Fruit fly (Drosophila melanogaster) whole organism, embryonic: ENCODE results near the gene Hayan.
A peak's percentile ranks its signal among the peaks of the same experiment; 100 is the strongest.

Experiments used
- Atf3 ChIP-seq: fragments of 200-800 bp; sonication (Bioruptor generic); optimal IDR thresholded peaks from 3 replicates; lab custom pipeline; 2016; ENCODE audit warnings: missing biosample characterization, missing genetic modification characterization
- Awh ChIP-seq: fragments of 200-800 bp; sonication (Bioruptor generic); IDR thresholded peaks from 2 replicates; pipeline ENCODE4, ENCODE4 v1.3.6; 2022; ENCODE audit warnings: missing biosample characterization, missing genetic modification characterization
- BEAF-32 ChIP-seq: fragments of 200-800 bp; sonication (Bioruptor generic); optimal IDR thresholded peaks from 3 replicates; lab custom pipeline; 2017; ENCODE audit warnings: missing biosample characterization, missing genetic modification characterization, mild to moderate bottlenecking, moderate library complexity, missing genetic modification reagents
- BtbVII ChIP-seq: fragments of 200-800 bp; sonication (Bioruptor generic); optimal IDR thresholded peaks from 3 replicates; lab custom pipeline; 2017; ENCODE audit warnings: missing biosample characterization, mild to moderate bottlenecking, missing genetic modification characterization
- CG13775 ChIP-seq: fragments of 200-800 bp; sonication (Bioruptor generic); optimal IDR thresholded peaks from 3 replicates; lab custom pipeline; 2017; ENCODE audit warnings: missing biosample characterization, mild to moderate bottlenecking, missing genetic modification characterization
- CG14860 ChIP-seq: fragments of 200-800 bp; sonication (Bioruptor generic); IDR thresholded peaks from 3 replicates; pipeline ENCODE4 v1.3.6; 2022; ENCODE audit warnings: missing biosample characterization, missing genetic modification characterization; ENCODE audit not compliant: partially characterized antibody
- CG1529 ChIP-seq: fragments of 200-800 bp; sonication (Bioruptor generic); optimal IDR thresholded peaks from 3 replicates; lab custom pipeline; 2018; ENCODE audit warnings: missing biosample characterization, missing genetic modification characterization
- CG1602 ChIP-seq: fragments of 200-800 bp; sonication (Bioruptor generic); optimal IDR thresholded peaks from 3 replicates; lab custom pipeline; 2016; ENCODE audit warnings: missing biosample characterization, missing genetic modification characterization
- CG1603 ChIP-seq: fragments of 200-800 bp; sonication (Bioruptor generic); optimal IDR thresholded peaks from 2 replicates; lab custom pipeline; 2019; ENCODE audit warnings: missing biosample characterization, mild to moderate bottlenecking, missing genetic modification characterization, moderate library complexity
- CG17186 ChIP-seq: fragments of 200-800 bp; sonication (Bioruptor generic); optimal IDR thresholded peaks from 3 replicates; lab custom pipeline; 2017; ENCODE audit warnings: missing biosample characterization, missing genetic modification reagents, missing genetic modification characterization
- CG17829 ChIP-seq: fragments of 200-800 bp; optimal IDR thresholded peaks from 2 replicates; lab custom pipeline; 2019; ENCODE audit warnings: missing biosample characterization, mild to moderate bottlenecking, missing genetic modification characterization, moderate library complexity
- CG18599 ChIP-seq: fragments of 200-800 bp; sonication (Bioruptor generic); optimal IDR thresholded peaks from 3 replicates; lab custom pipeline; 2017; ENCODE audit warnings: missing biosample characterization, missing genetic modification characterization, mild to moderate bottlenecking, moderate library complexity, missing genetic modification reagents
- CG2129 ChIP-seq: fragments of 200-800 bp; sonication (Bioruptor generic); IDR thresholded peaks from 2 replicates; pipeline ENCODE4 v1.3.6; 2022; ENCODE audit warnings: missing biosample characterization, missing genetic modification characterization; ENCODE audit not compliant: partially characterized antibody
- CG32772 ChIP-seq: fragments of 200-800 bp; sonication (Bioruptor generic); IDR thresholded peaks from 2 replicates; pipeline ENCODE4 v1.3.6; 2022; ENCODE audit warnings: missing biosample characterization, missing genetic modification characterization
- CG5953 ChIP-seq: fragments of 200-800 bp; sonication (Bioruptor generic); IDR thresholded peaks from 2 replicates; pipeline ENCODE4 v1.3.6; 2022; ENCODE audit warnings: missing biosample characterization, missing genetic modification characterization
- CHES-1-like ChIP-seq: fragments of 200-800 bp; sonication (Bioruptor generic); optimal IDR thresholded peaks from 2 replicates; lab custom pipeline; 2016; ENCODE audit warnings: missing biosample characterization, missing genetic modification characterization
- D ChIP-seq, 2 experiments: fragments of 200-800 bp in 1 of 2; fragments of >200 bp in 1 of 2; sonication (Bioruptor generic) in 1 of 2; optimal IDR thresholded peaks; 2 replicates in 1 of 2; 3 replicates in 1 of 2; lab custom pipeline; 2017; ENCODE audit warnings: mild to moderate bottlenecking in 1 of 2, missing biosample characterization in 1 of 2, missing genetic modification characterization in 1 of 2, missing genetic modification reagents in 1 of 2
- Dref ChIP-seq: fragments of 200-800 bp; sonication (Bioruptor generic); IDR thresholded peaks from 2 replicates; pipeline ENCODE4 v1.3.6; 2022; ENCODE audit warnings: missing biosample characterization, missing genetic modification characterization
- E2f2 ChIP-seq: fragments of 200-800 bp; sonication (Bioruptor generic); IDR thresholded peaks from 2 replicates; pipeline ENCODE4 v1.3.6; 2022; ENCODE audit warnings: missing biosample characterization, missing genetic modification characterization
- Elba2 ChIP-seq: fragments of 200-800 bp; sonication (Bioruptor generic); optimal IDR thresholded peaks from 3 replicates; lab custom pipeline; 2016; ENCODE audit warnings: missing biosample characterization, missing genetic modification characterization
- Myb ChIP-seq: fragments of 200-800 bp; sonication (Bioruptor generic); optimal IDR thresholded peaks from 2 replicates; lab custom pipeline; 2016; ENCODE audit warnings: missing biosample characterization, missing genetic modification characterization
- NK7.1 ChIP-seq: fragments of 200-800 bp; sonication (Bioruptor generic); optimal IDR thresholded peaks from 3 replicates; lab custom pipeline; 2016; ENCODE audit warnings: missing biosample characterization, missing genetic modification characterization
- Neu2 ChIP-seq: fragments of 200-800 bp; sonication (Bioruptor generic); optimal IDR thresholded peaks from 3 replicates; lab custom pipeline; 2016; ENCODE audit warnings: missing biosample characterization, missing genetic modification characterization, borderline replicate concordance
- Oli ChIP-seq: fragments of 200-800 bp; sonication (Bioruptor generic); optimal IDR thresholded peaks from 2 replicates; lab custom pipeline; 2018; ENCODE audit warnings: missing biosample characterization, mild to moderate bottlenecking, missing genetic modification characterization, moderate library complexity
- Scr ChIP-seq: fragments of 200-800 bp; sonication (Bioruptor generic); IDR thresholded peaks from 2 replicates; pipeline ENCODE4 v1.3.6; 2022; ENCODE audit warnings: missing biosample characterization, missing genetic modification characterization; ENCODE audit not compliant: partially characterized antibody
- Side ChIP-seq: fragments of 200-800 bp; sonication (Bioruptor generic); optimal IDR thresholded peaks from 2 replicates; lab custom pipeline; 2016; ENCODE audit warnings: missing biosample characterization, missing genetic modification characterization
- Sry-δ ChIP-seq: fragments of 200-800 bp; sonication (Bioruptor generic); optimal IDR thresholded peaks from 2 replicates; lab custom pipeline; 2016; ENCODE audit warnings: missing biosample characterization, missing genetic modification characterization
- ab ChIP-seq: fragments of 200-800 bp; sonication (Bioruptor generic); optimal IDR thresholded peaks from 2 replicates; lab custom pipeline; 2016; ENCODE audit warnings: missing biosample characterization, missing genetic modification characterization
- amos ChIP-seq: fragments of 200-800 bp; sonication (Bioruptor generic); IDR thresholded peaks from 2 replicates; pipeline ENCODE4 v1.3.6; 2022; ENCODE audit warnings: missing biosample characterization, missing genetic modification characterization; ENCODE audit not compliant: partially characterized antibody
- aop ChIP-seq: fragments of 200-800 bp; sonication (Bioruptor generic); IDR thresholded peaks from 2 replicates; pipeline ENCODE4 v1.3.6; 2022; ENCODE audit warnings: missing biosample characterization, missing genetic modification characterization
- ato ChIP-seq: fragments of 200-800 bp; sonication (Bioruptor generic); IDR thresholded peaks from 2 replicates; pipeline ENCODE4 v1.3.6; 2022; ENCODE audit warnings: missing biosample characterization, missing genetic modification characterization; ENCODE audit not compliant: partially characterized antibody
- bigmax ChIP-seq: fragments of 200-800 bp; sonication (Bioruptor generic); optimal IDR thresholded peaks from 2 replicates; lab custom pipeline; 2018; ENCODE audit warnings: missing biosample characterization, mild to moderate bottlenecking, missing genetic modification characterization
- cato ChIP-seq: fragments of 200-800 bp; sonication (Bioruptor generic); optimal IDR thresholded peaks from 2 replicates; lab custom pipeline; 2016; ENCODE audit warnings: missing biosample characterization, missing genetic modification characterization, borderline replicate concordance
- chinmo ChIP-seq: fragments of 200-800 bp; sonication (Bioruptor generic); IDR thresholded peaks from 4 replicates; pipeline ENCODE4 v1.3.6; 2022; ENCODE audit warnings: missing biosample characterization, missing genetic modification characterization; ENCODE audit not compliant: partially characterized antibody
- dm ChIP-seq: fragments of 200-800 bp; sonication (Bioruptor generic); optimal IDR thresholded peaks from 3 replicates; lab custom pipeline; 2016; ENCODE audit warnings: missing biosample characterization, missing genetic modification characterization
- dmrt11E ChIP-seq: fragments of 200-800 bp; sonication (Bioruptor generic); optimal IDR thresholded peaks from 3 replicates; lab custom pipeline; 2018; ENCODE audit warnings: missing biosample characterization, mild to moderate bottlenecking, missing genetic modification characterization, moderate library complexity
- ems ChIP-seq: fragments of 200-800 bp; sonication (Bioruptor generic); optimal IDR thresholded peaks from 3 replicates; lab custom pipeline; 2016; ENCODE audit warnings: missing biosample characterization, missing genetic modification characterization
- gcm2 ChIP-seq: fragments of 200-800 bp; sonication (Bioruptor generic); optimal IDR thresholded peaks from 2 replicates; lab custom pipeline; 2016; ENCODE audit warnings: missing biosample characterization, missing genetic modification characterization
- ham ChIP-seq: fragments of 200-800 bp; sonication (Bioruptor generic); IDR thresholded peaks from 2 replicates; pipeline ENCODE4 v1.3.6; 2022; ENCODE audit warnings: missing biosample characterization, missing genetic modification characterization
- hb ChIP-seq: fragments of 200-800 bp; sonication (Bioruptor generic); IDR thresholded peaks from 3 replicates; pipeline ENCODE4 v1.3.6; 2022; ENCODE audit warnings: missing biosample characterization, missing genetic modification characterization; ENCODE audit not compliant: partially characterized antibody
- p53 ChIP-seq: fragments of 200-800 bp; sonication (Bioruptor generic); optimal IDR thresholded peaks from 2 replicates; lab custom pipeline; 2016; ENCODE audit warnings: missing biosample characterization, missing genetic modification characterization
- pita ChIP-seq: fragments of 200-800 bp; sonication (Bioruptor generic); optimal IDR thresholded peaks from 2 replicates; lab custom pipeline; 2017; ENCODE audit warnings: missing biosample characterization, mild to moderate bottlenecking, missing genetic modification characterization
- pzg ChIP-seq: fragments of 200-800 bp; sonication (Bioruptor generic); optimal IDR thresholded peaks from 3 replicates; lab custom pipeline; 2018; ENCODE audit warnings: missing biosample characterization, mild to moderate bottlenecking, missing genetic modification characterization, moderate library complexity
- row ChIP-seq: fragments of 200-800 bp; sonication (Bioruptor generic); IDR thresholded peaks from 3 replicates; pipeline ENCODE4 v1.3.6; 2022; ENCODE audit warnings: missing biosample characterization, missing genetic modification characterization
- run ChIP-seq: fragments of 200-800 bp; sonication (Bioruptor generic); optimal IDR thresholded peaks from 3 replicates; lab custom pipeline; 2018; ENCODE audit warnings: missing biosample characterization, mild to moderate bottlenecking, missing genetic modification characterization
- sna ChIP-seq: fragments of 200-800 bp; sonication (Bioruptor generic); IDR thresholded peaks from 2 replicates; pipeline ENCODE4 v1.3.6; 2022; ENCODE audit warnings: missing biosample characterization, missing genetic modification characterization; ENCODE audit not compliant: partially characterized antibody
- stwl ChIP-seq: fragments of 200-800 bp; sonication (Bioruptor generic); optimal IDR thresholded peaks from 3 replicates; lab custom pipeline; 2018; ENCODE audit warnings: missing biosample characterization, mild to moderate bottlenecking, missing genetic modification characterization, moderate library complexity
- tna ChIP-seq: fragments of 200-800 bp; sonication (Bioruptor generic); IDR thresholded peaks from 2 replicates; pipeline ENCODE4 v1.3.6; 2022; ENCODE audit warnings: missing biosample characterization, missing genetic modification characterization; ENCODE audit not compliant: partially characterized antibody
- zfh1 ChIP-seq: fragments of 200-800 bp; sonication (Bioruptor generic); IDR thresholded peaks from 3 replicates; pipeline ENCODE4 v1.3.6; 2022; ENCODE audit warnings: missing biosample characterization, missing genetic modification characterization

The Hayan gene

DNA sequence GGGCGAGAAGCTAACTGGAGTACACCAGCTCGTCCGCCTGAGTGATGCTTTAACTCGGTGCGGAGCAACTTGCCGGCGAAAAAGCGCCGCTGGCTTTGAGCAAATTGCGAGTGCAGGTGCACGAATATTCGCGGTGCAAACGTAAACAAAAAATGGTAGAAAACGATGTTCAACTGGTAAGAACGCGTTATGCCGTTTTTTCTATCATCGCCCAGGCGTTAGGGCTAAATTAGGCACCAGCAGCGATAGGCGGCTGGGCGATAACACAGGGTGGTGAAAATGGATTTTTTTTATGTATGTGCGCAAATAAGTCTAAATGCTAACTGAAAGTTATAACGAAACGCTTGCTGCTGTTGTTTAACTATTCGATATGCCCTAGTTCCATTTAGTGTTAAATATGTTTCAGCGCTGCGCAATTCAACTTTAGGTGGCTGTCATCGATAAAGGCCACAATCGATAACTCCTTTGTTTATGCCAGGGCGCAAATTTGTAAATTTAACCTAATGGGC is 16.2 kb upstream of the Hayan start, which contains the start of the genes Pgant7 and Xrcc2 (continued):
- TF ChIP-seq stwl (tag; lab: Kevin White, UChicago) = peak; percentile 54
- no peak for TF ChIP-seq Awh (GFP tag; lab: Robert Waterston, UW)
- peak; percentile 75; the same call in 2 of the 3 replicates for TF ChIP-seq hb
- no peak for TF ChIP-seq Elba2 (GFP tag; lab: Kevin White, UChicago)
- TF ChIP-seq CG1603 (tag; lab: Kevin White, UChicago) = peak; percentile 62
- TF ChIP-seq NK7.1 = no peak
- no peak for TF ChIP-seq Side
- TF ChIP-seq Sry-δ (GFP tag; lab: Kevin White, UChicago) = peak; percentile 72
- TF ChIP-seq row (GFP tag; lab: Robert Waterston, UW) = 0 out of 3 replicates have a peak, but pooled peaks have one; percentile 26
- TF ChIP-seq Neu2 (GFP tag; lab: Kevin White, UChicago) = no peak
- no peak for TF ChIP-seq dmrt11E (tag; lab: Kevin White, UChicago)
- TF ChIP-seq cato (GFP tag; lab: Kevin White, UChicago) = no peak
- no peak for TF ChIP-seq bigmax (GFP tag; lab: Kevin White, UChicago)
- no peak for TF ChIP-seq CG5953 (GFP tag; lab: Robert Waterston, UW)
- no peak for TF ChIP-seq CG1602 (GFP tag; lab: Kevin White, UChicago)
- no peak for TF ChIP-seq p53
- TF ChIP-seq E2f2 = peak; percentile 85
- TF ChIP-seq run (tag; lab: Kevin White, UChicago) = no peak
- no peak for TF ChIP-seq gcm2 (GFP tag; lab: Kevin White, UChicago)
- TF ChIP-seq D (optimal IDR thresholded peaks at IDR 0.05; lab: Kevin White, UChicago) = peak; percentile 77
- no peak for TF ChIP-seq D (GFP tag; optimal IDR thresholded peaks at IDR 0.05; lab: Kevin White, UChicago)
- TF ChIP-seq CG32772 = no peak
- peak; percentile 20 for TF ChIP-seq CG17829
- TF ChIP-seq CG1529 (GFP tag; lab: Kevin White, UChicago) = no peak
- TF ChIP-seq zfh1 (GFP tag; lab: Robert Waterston, UW) = no peak
- TF ChIP-seq dm (GFP tag; lab: Kevin White, UChicago) = no peak
- TF ChIP-seq Scr (GFP tag; lab: Robert Waterston, UW) = peak; percentile 78
- TF ChIP-seq CG14860 (GFP tag; lab: Robert Waterston, UW) = peak; percentile 81
- TF ChIP-seq CG18599 (GFP tag; lab: Kevin White, UChicago) = no peak
- TF ChIP-seq CG13775 (GFP tag; lab: Kevin White, UChicago) = no peak
- TF ChIP-seq Dref (GFP tag; lab: Robert Waterston, UW) = peak; percentile 71
- peak; percentile 83 for TF ChIP-seq BEAF-32 (GFP tag; lab: Kevin White, UChicago)
- peak; percentile 59; the same call in 1 of the 2 replicates for TF ChIP-seq tna (GFP tag; lab: Robert Waterston, UW)
- peak; percentile 76 for TF ChIP-seq sna (GFP tag; lab: Robert Waterston, UW)
- TF ChIP-seq BtbVII (GFP tag; lab: Kevin White, UChicago) = no peak
- TF ChIP-seq amos (GFP tag; lab: Robert Waterston, UW) = peak; percentile 77
- no peak for TF ChIP-seq ab
- peak; percentile 92 for TF ChIP-seq CG17186 (GFP tag; lab: Kevin White, UChicago)
- peak; percentile 44; the same call in 1 of the 2 replicates for TF ChIP-seq ato
- TF ChIP-seq Oli (tag; lab: Kevin White, UChicago) = no peak
- no peak for TF ChIP-seq ham (GFP tag; lab: Robert Waterston, UW)
- no peak for TF ChIP-seq Atf3 (GFP tag; lab: Kevin White, UChicago)
- TF ChIP-seq chinmo (GFP tag; lab: Robert Waterston, UW) = 0 out of 4 replicates have a peak, but pooled peaks have one; percentile 62
- TF ChIP-seq pita (GFP tag; lab: Kevin White, UChicago) = peak; percentile 25
- peak; percentile 7 for TF ChIP-seq Myb
- no peak for TF ChIP-seq aop (GFP tag; lab: Robert Waterston, UW)
- peak; percentile 42 for TF ChIP-seq CHES-1-like (GFP tag; lab: Kevin White, UChicago)
- peak; percentile 34; the same call in 1 of the 2 replicates for TF ChIP-seq CG2129
- TF ChIP-seq ems = no peak
- peak; percentile 65 for TF ChIP-seq pzg (GFP tag; lab: Kevin White, UChicago)
